Fruit fly (Drosophila melanogaster) whole organism, prepupa: ENCODE measurements around the gene Alg9.

Experiments
- CG10631 ChIP-seq: fragments of 200-800 bp; sonication (Bioruptor generic); optimal IDR thresholded peaks from 2 replicates; lab custom pipeline; 2016; ENCODE audit warnings: missing biosample characterization, missing genetic modification characterization
- CG10669 ChIP-seq: fragments of 200-800 bp; sonication (Bioruptor generic); optimal IDR thresholded peaks from 3 replicates; lab custom pipeline; 2018; ENCODE audit warnings: missing biosample characterization, mild to moderate bottlenecking, missing genetic modification characterization, moderate library complexity
- CG11294 ChIP-seq: fragments of 200-800 bp; sonication (Bioruptor generic); IDR thresholded peaks from 2 replicates; pipeline ENCODE4 v1.3.6; 2022; ENCODE audit warnings: missing biosample characterization, missing genetic modification characterization
- CG11762 ChIP-seq: fragments of 200-800 bp; sonication (Bioruptor generic); optimal IDR thresholded peaks from 3 replicates; lab custom pipeline; 2016; ENCODE audit warnings: missing biosample characterization, missing genetic modification characterization; ENCODE audit not compliant: insufficient read depth
- CG11902 ChIP-seq: fragments of 200-800 bp; sonication (Bioruptor generic); optimal IDR thresholded peaks from 3 replicates; lab custom pipeline; 2016; ENCODE audit warnings: missing biosample characterization, missing genetic modification characterization
- CG1621 ChIP-seq: fragments of 200-800 bp; sonication (Bioruptor generic); optimal IDR thresholded peaks from 3 replicates; lab custom pipeline; 2018; ENCODE audit warnings: missing biosample characterization, mild to moderate bottlenecking, missing genetic modification characterization
- CG3032 ChIP-seq: fragments of 200-800 bp; optimal IDR thresholded peaks from 2 replicates; lab custom pipeline; 2019; ENCODE audit warnings: missing biosample characterization, mild to moderate bottlenecking, missing genetic modification characterization, moderate library complexity
- CG34406 ChIP-seq: fragments of 200-800 bp; sonication (Bioruptor generic); optimal IDR thresholded peaks from 3 replicates; lab custom pipeline; 2016; ENCODE audit warnings: missing biosample characterization, missing genetic modification characterization
- CG3919 ChIP-seq: fragments of 200-800 bp; sonication (Bioruptor generic); optimal IDR thresholded peaks from 3 replicates; lab custom pipeline; 2016; ENCODE audit warnings: missing biosample characterization, missing genetic modification characterization
- CG4318 ChIP-seq: fragments of 200-800 bp; sonication (Bioruptor generic); optimal IDR thresholded peaks from 3 replicates; lab custom pipeline; 2017; ENCODE audit warnings: missing biosample characterization, mild to moderate bottlenecking, missing genetic modification characterization
- CG6163 ChIP-seq: fragments of 200-800 bp; sonication (Bioruptor generic); IDR thresholded peaks from 3 replicates; pipeline ENCODE4 v1.3.6; 2022; ENCODE audit warnings: missing biosample characterization, missing genetic modification characterization
- CG6808 ChIP-seq: fragments of 200-800 bp; sonication (Bioruptor generic); optimal IDR thresholded peaks from 3 replicates; lab custom pipeline; 2017; ENCODE audit warnings: missing biosample characterization, missing genetic modification characterization, mild to moderate bottlenecking, moderate library complexity, missing genetic modification reagents
- CG7368 ChIP-seq: fragments of 200-800 bp; sonication (Bioruptor generic); optimal IDR thresholded peaks from 3 replicates; lab custom pipeline; 2016; ENCODE audit warnings: missing biosample characterization, missing genetic modification characterization
- CG8119 ChIP-seq: fragments of 200-800 bp; sonication (Bioruptor generic); IDR thresholded peaks from 3 replicates; pipeline ENCODE4 v1.3.6; 2022; ENCODE audit warnings: missing biosample characterization, missing genetic modification characterization
- Eip78C ChIP-seq: fragments of 200-800 bp; sonication (Bioruptor generic); peaks from one replicate; lab custom pipeline; 2016; ENCODE audit warnings: missing biosample characterization, missing genetic modification characterization
- Eip93F ChIP-seq: fragments of 200-800 bp; sonication (Bioruptor generic); optimal IDR thresholded peaks from 2 replicates; lab custom pipeline; 2016; ENCODE audit warnings: missing biosample characterization, mild to moderate bottlenecking, missing genetic modification characterization
- Ets21C ChIP-seq: fragments of 200-800 bp; sonication (Bioruptor generic); optimal IDR thresholded peaks from 3 replicates; lab custom pipeline; 2016; ENCODE audit warnings: missing biosample characterization, missing genetic modification characterization
- Hr38 ChIP-seq: sonication (Bioruptor generic); optimal IDR thresholded peaks from 2 replicates; lab custom pipeline; 2016; ENCODE audit warnings: missing biosample characterization, missing genetic modification characterization
- Hr39 ChIP-seq: fragments of 200-800 bp; sonication (Bioruptor generic); optimal IDR thresholded peaks from 2 replicates; lab custom pipeline; 2016; ENCODE audit warnings: missing biosample characterization, missing genetic modification characterization
- Lpt ChIP-seq: fragments of 200-800 bp; sonication (Bioruptor generic); optimal IDR thresholded peaks from 3 replicates; lab custom pipeline; 2016; ENCODE audit warnings: missing biosample characterization, missing genetic modification characterization
- Met ChIP-seq: fragments of 200-800 bp; sonication (Bioruptor generic); optimal IDR thresholded peaks from 3 replicates; lab custom pipeline; 2016; ENCODE audit warnings: missing biosample characterization, missing genetic modification characterization
- OdsH ChIP-seq: fragments of 200-800 bp; sonication (Bioruptor generic); optimal IDR thresholded peaks from 3 replicates; lab custom pipeline; 2016; ENCODE audit warnings: missing biosample characterization, missing genetic modification characterization
- Sox14 ChIP-seq: fragments of 200-800 bp; sonication (Bioruptor generic); optimal IDR thresholded peaks from 3 replicates; lab custom pipeline; 2016; ENCODE audit warnings: missing biosample characterization, missing genetic modification characterization
- achi ChIP-seq: fragments of 200-800 bp; sonication (Bioruptor generic); optimal IDR thresholded peaks from 3 replicates; lab custom pipeline; 2016; ENCODE audit warnings: missing biosample characterization, missing genetic modification characterization
- acj6 ChIP-seq: fragments of 200-800 bp; sonication (Bioruptor generic); optimal IDR thresholded peaks from 3 replicates; lab custom pipeline; 2016; ENCODE audit warnings: missing biosample characterization, missing genetic modification characterization
- cyc ChIP-seq: fragments of 200-800 bp; sonication (Bioruptor generic); optimal IDR thresholded peaks from 3 replicates; lab custom pipeline; 2016; ENCODE audit warnings: missing biosample characterization, missing genetic modification characterization
- dac ChIP-seq: fragments of 200-800 bp; sonication (Bioruptor generic); optimal IDR thresholded peaks from 2 replicates; lab custom pipeline; 2017; ENCODE audit warnings: missing biosample characterization, mild to moderate bottlenecking, missing genetic modification characterization
- dsx ChIP-seq: fragments of 200-800 bp; optimal IDR thresholded peaks from 3 replicates; lab custom pipeline; 2019; ENCODE audit warnings: missing biosample characterization, mild to moderate bottlenecking, missing genetic modification characterization, moderate library complexity; ENCODE audit not compliant: poor library complexity, severe bottlenecking
- eg ChIP-seq: fragments of 200-800 bp; sonication (Bioruptor generic); IDR thresholded peaks from 3 replicates; pipeline ENCODE4 v1.3.6; 2022; ENCODE audit warnings: missing biosample characterization, missing genetic modification characterization
- esn ChIP-seq: fragments of 200-800 bp; sonication (Bioruptor generic); optimal IDR thresholded peaks from 2 replicates; lab custom pipeline; 2016; ENCODE audit warnings: missing biosample characterization, mild to moderate bottlenecking, missing genetic modification characterization, moderate library complexity
- fd85E ChIP-seq: fragments of 200-800 bp; sonication (Bioruptor generic); optimal IDR thresholded peaks from 3 replicates; lab custom pipeline; 2016; ENCODE audit warnings: missing biosample characterization, missing genetic modification characterization
- fkh ChIP-seq: fragments of 200-800 bp; sonication (Bioruptor generic); optimal IDR thresholded peaks from 3 replicates; lab custom pipeline; 2017; ENCODE audit warnings: missing biosample characterization, mild to moderate bottlenecking, missing genetic modification characterization, moderate library complexity
- lz ChIP-seq: fragments of 200-800 bp; sonication (Bioruptor generic); optimal IDR thresholded peaks from 3 replicates; lab custom pipeline; 2016; ENCODE audit warnings: missing biosample characterization, missing genetic modification characterization
- salr ChIP-seq, 2 experiments: fragments of 200-800 bp; sonication (Bioruptor generic); optimal IDR thresholded peaks; 3 replicates each; lab custom pipeline; 2016 to 2018; ENCODE audit warnings: missing biosample characterization in 2 of 2, missing genetic modification characterization in 2 of 2, mild to moderate bottlenecking in 1 of 2
- ss ChIP-seq, 2 experiments: fragments of 200-800 bp; sonication (Bioruptor generic); optimal IDR thresholded peaks; 2 replicates in 1 of 2; 3 replicates in 1 of 2; lab custom pipeline; 2017 to 2018; ENCODE audit warnings: mild to moderate bottlenecking in 2 of 2, missing biosample characterization in 2 of 2, missing genetic modification characterization in 2 of 2, moderate library complexity in 1 of 2
- svp ChIP-seq: fragments of 200-800 bp; sonication (Bioruptor generic); peaks from one replicate; lab custom pipeline; 2016; ENCODE audit warnings: missing biosample characterization, missing genetic modification characterization
- topi ChIP-seq: fragments of 200-800 bp; sonication (Bioruptor generic); optimal IDR thresholded peaks from 3 replicates; lab custom pipeline; 2016; ENCODE audit warnings: missing biosample characterization, missing genetic modification characterization
- vri ChIP-seq: fragments of 200-800 bp; sonication (Bioruptor generic); optimal IDR thresholded peaks from 3 replicates; lab custom pipeline; 2016; ENCODE audit warnings: missing biosample characterization, mild to moderate bottlenecking, missing genetic modification characterization

Gene Alg9

DNA sequence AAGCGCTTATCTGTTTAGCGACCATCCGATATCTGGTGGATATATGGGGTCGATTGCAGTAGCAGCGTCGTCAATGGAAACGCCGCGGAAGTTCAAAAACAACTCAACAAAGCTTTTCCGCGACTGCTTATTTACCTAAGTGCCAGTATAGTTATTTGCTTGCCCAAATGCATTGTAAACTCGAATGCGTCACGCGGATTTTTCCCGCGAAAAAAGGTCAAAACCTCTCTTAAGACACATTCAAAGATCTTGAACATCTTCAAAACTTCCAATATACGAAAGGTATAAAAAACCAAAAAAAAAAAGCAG is 12.7 kb upstream of the Alg9 start:
- TF ChIP-seq Eip93F (GFP tag; lab: Kevin White, UChicago) (no peak), topi (GFP tag; lab: Kevin White, UChicago) (no peak), Met (GFP tag; lab: Kevin White, UChicago) (no peak), Eip78C (GFP tag; lab: Kevin White, UChicago) (peak; percentile 40), CG10669 (GFP tag; lab: Kevin White, UChicago) (no peak)

DNA sequence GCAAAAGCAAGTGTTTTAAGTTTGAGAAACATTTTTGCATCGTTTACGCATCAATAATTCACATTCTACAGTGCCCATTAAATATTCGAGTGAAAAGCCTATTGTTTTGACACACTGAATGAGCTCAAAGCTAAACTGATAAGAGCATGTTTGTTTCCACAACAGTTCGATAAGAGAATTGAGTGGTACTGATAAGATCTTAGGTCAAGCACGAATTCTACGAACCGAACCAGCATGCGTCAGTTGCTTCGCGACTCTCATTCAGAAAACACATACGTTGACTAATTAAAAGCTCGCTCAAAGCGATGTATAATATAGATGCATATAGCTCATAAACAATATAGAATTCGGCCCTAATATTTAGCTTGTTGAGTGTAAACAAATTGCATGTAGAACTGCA is 12.2 kb upstream of the Alg9 start:
- no peak for TF ChIP-seq OdsH (GFP tag; lab: Kevin White, UChicago)
- TF ChIP-seq svp = peak; percentile 88

DNA sequence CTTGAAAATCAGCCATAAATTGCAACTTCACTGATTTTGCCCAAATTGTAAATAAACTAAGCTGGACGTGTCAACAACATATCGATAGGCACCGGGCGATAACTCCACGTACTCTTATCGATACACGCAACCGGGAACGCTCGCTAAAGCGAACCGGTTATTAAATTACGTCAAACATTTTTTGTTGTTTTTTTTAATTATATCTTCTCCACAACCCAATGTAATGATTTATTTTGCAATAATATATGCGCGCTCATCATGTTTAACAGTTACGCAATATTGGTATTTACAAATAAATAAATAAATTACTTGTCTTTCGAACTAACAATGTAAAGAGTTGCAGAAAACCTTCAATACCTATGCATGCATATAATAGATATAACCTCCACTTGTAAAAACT is 6.3 kb upstream of the Alg9 start, which contains the start of gene Saysd1:
Gene Saysd1, minus strand, starts transcription at position 66 of the 400 bp plus-strand sequence.
- TF ChIP-seq Eip93F (GFP tag; lab: Kevin White, UChicago) (no peak), dsx (GFP tag; lab: Kevin White, UChicago) (peak; percentile 33), esn (GFP tag; lab: Kevin White, UChicago) (peak; percentile 28), salr (GFP tag; optimal IDR thresholded peaks at IDR 0.05; lab: Kevin White, UChicago) (no peak), fkh (peak; percentile 97), CG3919 (peak; percentile 53), vri (GFP tag; lab: Kevin White, UChicago) (peak; percentile 60), cyc (peak; percentile 44), Sox14 (GFP tag; lab: Kevin White, UChicago) (no peak), Met (GFP tag; lab: Kevin White, UChicago) (no peak), achi (peak; percentile 50), CG8119 (no peak)
- TF ChIP-seq, all 60 proteins: peak for 7

DNA sequence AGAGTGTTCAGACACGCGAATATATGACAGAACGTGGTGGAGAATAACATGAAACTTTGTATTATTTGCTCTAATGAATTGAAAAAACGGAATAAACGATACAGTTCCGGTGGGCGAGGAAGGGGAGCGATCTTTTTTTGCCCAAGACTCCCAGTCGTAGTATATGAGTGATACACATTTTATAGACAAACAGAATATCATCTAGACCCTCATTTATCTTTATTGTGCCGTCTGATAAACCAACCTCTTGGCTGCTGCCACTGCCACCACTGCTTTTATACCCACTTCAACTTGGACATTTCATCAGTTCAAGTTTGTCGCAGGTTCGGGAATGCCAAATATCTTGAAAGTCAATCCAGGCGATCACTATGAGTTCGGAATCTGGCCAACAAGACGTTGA is 5.4 kb upstream of the Alg9 start, which contains the start of gene CG31106:
Gene CG31106, plus strand, starts transcription at position 301 of the 400 bp plus-strand sequence.
- TF ChIP-seq esn (GFP tag; lab: Kevin White, UChicago) (no peak), CG3919 (no peak), CG11902 (no peak), CG4318 (GFP tag; lab: Kevin White, UChicago) (no peak), CG7368 (GFP tag; lab: Kevin White, UChicago) (no peak), CG11294 (GFP tag; lab: Robert Waterston, UW) (no peak), CG1621 (tag; lab: Kevin White, UChicago) (no peak), CG6163 (GFP tag; lab: Robert Waterston, UW) (no peak), eg (GFP tag; lab: Robert Waterston, UW) (no peak), fd85E (GFP tag; lab: Kevin White, UChicago) (no peak), Ets21C (GFP tag; lab: Kevin White, UChicago) (no peak), CG3032 (no peak), CG11762 (no peak), Hr39 (GFP tag; lab: Kevin White, UChicago) (no peak), Hr38 (GFP tag; lab: Kevin White, UChicago) (no peak), CG10631 (no peak), dac (no peak), CG34406 (GFP tag; lab: Kevin White, UChicago) (no peak), acj6 (GFP tag; lab: Kevin White, UChicago) (no peak), ss (GFP tag; optimal IDR thresholded peaks at IDR 0.05; lab: Kevin White, UChicago) (no peak)

DNA sequence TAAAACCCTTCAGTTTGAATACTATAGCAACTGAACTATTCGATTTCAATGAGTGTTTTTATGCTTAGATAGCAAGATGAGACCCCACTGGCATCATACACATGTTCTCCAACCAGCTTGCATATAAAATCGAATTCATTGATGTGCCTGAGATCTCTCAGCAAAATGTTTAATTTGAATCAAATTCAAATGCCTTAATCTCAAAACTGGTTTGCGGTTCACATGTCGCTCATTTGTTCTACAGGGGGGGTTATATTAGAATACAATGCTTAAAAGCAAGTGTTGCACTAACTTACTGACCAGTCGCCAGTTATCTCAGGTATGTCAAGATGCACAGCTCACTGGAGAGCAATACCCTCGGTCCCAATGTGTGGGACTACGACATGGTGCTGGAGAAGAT is 2.4 kb upstream of the Alg9 start, which contains the start of gene CG31103:
Gene CG31103, plus strand, starts transcription at position 301 of the 400 bp plus-strand sequence.
- TF ChIP-seq Lpt (GFP tag; lab: Kevin White, UChicago) (no peak), lz (GFP tag; lab: Kevin White, UChicago) (no peak), Hr38 (GFP tag; lab: Kevin White, UChicago) (no peak), acj6 (GFP tag; lab: Kevin White, UChicago) (no peak), CG6808 (GFP tag; lab: Kevin White, UChicago) (no peak), CG8119 (no peak)
